Worm (Caenorhabditis elegans) whole organism, late embryonic: ENCODE data around the gene C08F8.6.

ENCODE experiments used
- C38D4.7 ChIP-seq: fragments of 200-800 bp; sonication (Bioruptor generic); optimal IDR thresholded peaks from 2 replicates; lab custom pipeline; 2018; ENCODE audit warnings: mild to moderate bottlenecking, missing genetic modification characterization, moderate library complexity, missing compliant biosample characterization
- K02D7.2 ChIP-seq: sonication (generic microtip); optimal IDR thresholded peaks from 2 replicates; lab custom pipeline; 2017; ENCODE audit warnings: mild to moderate bottlenecking, missing genetic modification characterization, missing compliant biosample characterization
- T23F11.4 ChIP-seq: fragments of 200-800 bp; sonication (Bioruptor generic); optimal IDR thresholded peaks from 2 replicates; lab custom pipeline; 2018; ENCODE audit warnings: mild to moderate bottlenecking, missing genetic modification characterization, missing compliant biosample characterization
- ahr-1 ChIP-seq: sonication (generic microtip); optimal IDR thresholded peaks from 2 replicates; lab custom pipeline; 2016; ENCODE audit warnings: missing genetic modification characterization, missing compliant biosample characterization
- ceh-14 ChIP-seq: sonication (generic microtip); optimal IDR thresholded peaks from 2 replicates; lab custom pipeline; 2016; ENCODE audit warnings: missing genotype, missing genetic modification characterization, missing compliant biosample characterization
- ceh-19 ChIP-seq: fragments of 200-800 bp; sonication (Bioruptor generic); optimal IDR thresholded peaks from 2 replicates; lab custom pipeline; 2018; ENCODE audit warnings: mild to moderate bottlenecking, missing genetic modification characterization, missing compliant biosample characterization
- ceh-24 ChIP-seq: sonication (generic microtip); optimal IDR thresholded peaks from 2 replicates; lab custom pipeline; 2016; ENCODE audit warnings: mild to moderate bottlenecking, missing genetic modification characterization, missing compliant biosample characterization
- ceh-30 ChIP-seq: fragments of 150-350 bp; optimal IDR thresholded peaks from 2 replicates; lab custom pipeline; 2014; ENCODE audit warnings: missing biosample characterization, missing genetic modification characterization
- ceh-31 ChIP-seq: sonication (generic microtip); optimal IDR thresholded peaks from 2 replicates; lab custom pipeline; 2016; ENCODE audit warnings: missing genetic modification characterization, missing compliant biosample characterization
- ceh-9 ChIP-seq: sonication (generic microtip); optimal IDR thresholded peaks from 2 replicates; lab custom pipeline; 2016; ENCODE audit warnings: mild to moderate bottlenecking, missing genetic modification characterization, inconsistent platforms, missing compliant biosample characterization
- che-1 ChIP-seq: sonication (generic microtip); optimal IDR thresholded peaks from 2 replicates; lab custom pipeline; 2016; ENCODE audit warnings: mild to moderate bottlenecking, missing genetic modification characterization, missing compliant biosample characterization
- dve-1 ChIP-seq: sonication (generic microtip); optimal IDR thresholded peaks from 2 replicates; lab custom pipeline; 2017; ENCODE audit warnings: antibody characterized with exemption, mild to moderate bottlenecking, missing genetic modification characterization, missing compliant biosample characterization
- ets-4 ChIP-seq: sonication (generic microtip); optimal IDR thresholded peaks from 2 replicates; lab custom pipeline; 2016; ENCODE audit warnings: missing genetic modification characterization, missing compliant biosample characterization
- eyg-1 ChIP-seq: sonication (generic microtip); optimal IDR thresholded peaks from 2 replicates; lab custom pipeline; 2016; ENCODE audit warnings: missing genotype, missing genetic modification characterization, missing compliant biosample characterization
- fax-1 ChIP-seq: sonication (generic microtip); optimal IDR thresholded peaks from 2 replicates; lab custom pipeline; 2016; ENCODE audit warnings: missing genotype, missing genetic modification characterization, missing compliant biosample characterization
- fkh-6 ChIP-seq: sonication (generic microtip); optimal IDR thresholded peaks from 2 replicates; lab custom pipeline; 2016; ENCODE audit warnings: missing genetic modification characterization, missing compliant biosample characterization
- hlh-13 ChIP-seq: fragments of 200-800 bp; sonication (Bioruptor generic); optimal IDR thresholded peaks from 2 replicates; lab custom pipeline; 2018; ENCODE audit warnings: mild to moderate bottlenecking, missing genetic modification characterization, missing compliant biosample characterization
- hlh-15 ChIP-seq: sonication (generic microtip); optimal IDR thresholded peaks from 2 replicates; lab custom pipeline; 2016; ENCODE audit warnings: missing genetic modification characterization, missing compliant biosample characterization
- hlh-30 ChIP-seq: sonication (generic microtip); optimal IDR thresholded peaks from 2 replicates; lab custom pipeline; 2017; ENCODE audit warnings: antibody characterized with exemption, missing genetic modification characterization, missing compliant biosample characterization; ENCODE audit not compliant: insufficient read depth
- hlh-6 ChIP-seq: sonication (generic microtip); optimal IDR thresholded peaks from 2 replicates; lab custom pipeline; 2016; ENCODE audit warnings: missing genotype, missing genetic modification characterization, missing compliant biosample characterization
- lim-6 ChIP-seq: sonication (generic microtip); optimal IDR thresholded peaks from 2 replicates; lab custom pipeline; 2016; ENCODE audit warnings: missing genetic modification characterization, missing compliant biosample characterization
- lin-11 ChIP-seq: fragments of 200-800 bp; sonication (Bioruptor generic); optimal IDR thresholded peaks from 2 replicates; lab custom pipeline; 2018; ENCODE audit warnings: mild to moderate bottlenecking, missing genetic modification characterization, missing compliant biosample characterization
- mec-3 ChIP-seq: sonication (generic microtip); optimal IDR thresholded peaks from 2 replicates; lab custom pipeline; 2016; ENCODE audit warnings: borderline replicate concordance, missing genetic modification characterization, missing compliant biosample characterization
- nfya-1 ChIP-seq: sonication (generic microtip); optimal IDR thresholded peaks from 2 replicates; lab custom pipeline; 2017; ENCODE audit warnings: missing genetic modification characterization, mild to moderate bottlenecking, missing compliant biosample characterization, antibody characterized with exemption, moderate library complexity
- nhr-11 ChIP-seq: fragments of 150-350 bp; optimal IDR thresholded peaks from 2 replicates; lab custom pipeline; 2014; ENCODE audit warnings: missing biosample characterization, missing genetic modification characterization
- npax-4 ChIP-seq: sonication (generic microtip); optimal IDR thresholded peaks from 2 replicates; lab custom pipeline; 2016; ENCODE audit warnings: missing genetic modification characterization, missing compliant biosample characterization
- odd-2 ChIP-seq: sonication (generic microtip); optimal IDR thresholded peaks from 2 replicates; lab custom pipeline; 2017; ENCODE audit warnings: antibody characterized with exemption, mild to moderate bottlenecking, missing genetic modification characterization, missing compliant biosample characterization
- pat-9 ChIP-seq: fragments of 200-800 bp; sonication (Bioruptor generic); optimal IDR thresholded peaks from 2 replicates; lab custom pipeline; 2018; ENCODE audit warnings: mild to moderate bottlenecking, missing genetic modification characterization, moderate library complexity, missing compliant biosample characterization
- pha-2 ChIP-seq: sonication (generic microtip); optimal IDR thresholded peaks from 2 replicates; lab custom pipeline; 2017; ENCODE audit warnings: mild to moderate bottlenecking, missing genetic modification characterization, missing compliant biosample characterization
- pros-1 ChIP-seq: fragments of 150-350 bp; optimal IDR thresholded peaks from 2 replicates; lab custom pipeline; 2014; ENCODE audit warnings: missing biosample characterization, missing genetic modification reagents, missing genetic modification characterization
- sdc-2 ChIP-seq: sonication (generic microtip); optimal IDR thresholded peaks from 2 replicates; lab custom pipeline; 2016; ENCODE audit warnings: missing genotype, missing genetic modification characterization, missing compliant biosample characterization
- sox-2 ChIP-seq: fragments of 200-800 bp; sonication (Bioruptor generic); IDR thresholded peaks from 2 replicates; pipeline ENCODE4 v1.3.6; 2022; ENCODE audit warnings: missing genetic modification reagents, missing genetic modification characterization, missing compliant biosample characterization
- sox-4 ChIP-seq: sonication (generic microtip); optimal IDR thresholded peaks from 2 replicates; lab custom pipeline; 2017; ENCODE audit warnings: mild to moderate bottlenecking, missing genetic modification characterization, inconsistent platforms, missing compliant biosample characterization
- syd-9 ChIP-seq: sonication (generic microtip); optimal IDR thresholded peaks from 2 replicates; lab custom pipeline; 2016; ENCODE audit warnings: mild to moderate bottlenecking, missing genetic modification characterization, moderate library complexity, missing compliant biosample characterization
- tbx-7 ChIP-seq: sonication (generic microtip); optimal IDR thresholded peaks from 2 replicates; lab custom pipeline; 2016; ENCODE audit warnings: missing genotype, missing genetic modification characterization, missing compliant biosample characterization
- unc-42 ChIP-seq: sonication (generic microtip); optimal IDR thresholded peaks from 2 replicates; lab custom pipeline; 2016; ENCODE audit warnings: missing genotype, missing genetic modification characterization, missing compliant biosample characterization
- unc-55 ChIP-seq: sonication (generic microtip); optimal IDR thresholded peaks from 2 replicates; lab custom pipeline; 2017; ENCODE audit warnings: missing biosample characterization, missing genetic modification reagents, missing genetic modification characterization
- unc-86 ChIP-seq: sonication (generic microtip); optimal IDR thresholded peaks from 2 replicates; lab custom pipeline; 2016; ENCODE audit warnings: missing genetic modification characterization, missing compliant biosample characterization

The C08F8.6 gene

ce11 chrIV:11178495-11178894 is 13.8 kb upstream of the C08F8.6 start, which contains the start of gene C08F8.9:
C08F8.9 (minus strand) TSS chrIV:11178595.
- TF ChIP-seq dve-1 (tag; lab: Kevin White, UChicago) (no peak), pha-2 (tag; lab: Kevin White, UChicago) (no peak), eyg-1 (no peak), fkh-6 (tag; lab: Kevin White, UChicago) (no peak), ceh-30 (tag; lab: Kevin White, UChicago) (no peak), tbx-7 (tag; lab: Kevin White, UChicago) (no peak), che-1 (no peak), fax-1 (no peak), mec-3 (tag; lab: Kevin White, UChicago) (no peak), lim-6 (no peak), unc-55 (no peak), hlh-6 (tag; lab: Kevin White, UChicago) (no peak), ceh-19 (GFP tag; lab: Kevin White, UChicago) (no peak)

DNA sequence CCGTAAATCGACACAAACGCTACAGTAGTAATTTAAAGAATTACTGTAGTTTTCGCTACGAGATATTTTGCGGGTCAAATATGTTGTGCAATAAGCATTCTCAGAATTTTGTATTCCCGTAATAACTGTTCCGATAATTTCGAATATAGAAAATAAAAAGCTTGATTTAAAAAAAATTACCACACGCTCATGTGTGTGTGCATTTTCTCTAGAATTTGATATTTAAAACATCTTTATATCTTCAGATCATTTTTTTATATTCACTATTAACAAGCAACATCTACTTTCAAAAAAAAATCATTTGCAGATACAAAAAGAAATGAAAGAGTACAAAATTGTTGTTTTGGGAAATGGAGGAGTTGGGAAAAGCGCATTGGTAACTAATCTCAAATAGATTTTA is 12.2 kb upstream of the C08F8.6 start, which contains the start of gene rap-3:
Gene rap-3 (plus strand): TSS at position 301 of the 400 bp plus-strand sequence.
- TF ChIP-seq ceh-14 (tag; lab: Kevin White, UChicago): no peak
- no peak for TF ChIP-seq sox-4 (tag; lab: Kevin White, UChicago)
- no peak for TF ChIP-seq lin-11 (tag; lab: Kevin White, UChicago)
- no peak for TF ChIP-seq unc-42
- no peak for TF ChIP-seq npax-4 (tag; lab: Kevin White, UChicago)
- no peak for TF ChIP-seq dve-1 (tag; lab: Kevin White, UChicago)
- TF ChIP-seq hlh-13 (GFP tag; lab: Kevin White, UChicago): no peak
- TF ChIP-seq ceh-9: no peak
- no peak for TF ChIP-seq pha-2 (tag; lab: Kevin White, UChicago)
- no peak for TF ChIP-seq pros-1 (tag; lab: Kevin White, UChicago)
- no peak for TF ChIP-seq sox-2 (GFP tag; lab: Robert Waterston, UW)
- no peak for TF ChIP-seq ceh-24 (tag; lab: Kevin White, UChicago)
- no peak for TF ChIP-seq ets-4
- no peak for TF ChIP-seq lim-6
- no peak for TF ChIP-seq ceh-30 (tag; lab: Kevin White, UChicago)
- no peak for TF ChIP-seq nhr-11 (tag; lab: Kevin White, UChicago)
- no peak for TF ChIP-seq ceh-31 (tag; lab: Kevin White, UChicago)

ce11 chrIV:11174772-11175171 is 10.0 kb upstream of the C08F8.6 start:
- TF ChIP-seq ceh-19 (GFP tag; lab: Kevin White, UChicago) (no peak), odd-2 (tag; lab: Kevin White, UChicago) (no peak), pat-9 (tag; lab: Kevin White, UChicago) (no peak), K02D7.2 (tag; lab: Kevin White, UChicago) (no peak), sdc-2 (tag; lab: Kevin White, UChicago) (no peak), ahr-1 (tag; lab: Kevin White, UChicago) (no peak), pros-1 (tag; lab: Kevin White, UChicago) (no peak), sox-4 (tag; lab: Kevin White, UChicago) (no peak), hlh-30 (tag; lab: Kevin White, UChicago) (no peak), hlh-15 (tag; lab: Kevin White, UChicago) (no peak), syd-9 (tag; lab: Kevin White, UChicago) (no peak), lim-6 (no peak), C38D4.7 (GFP tag; lab: Kevin White, UChicago) (no peak), T23F11.4 (no peak), unc-86 (tag; lab: Kevin White, UChicago) (no peak), pha-2 (tag; lab: Kevin White, UChicago) (no peak), nfya-1 (no peak)
- TF ChIP-seq, all 69 proteins: peak for 0
